Worm (Caenorhabditis elegans): Measurements from ENCODE around the gene Y119D3B.21.

DNA sequence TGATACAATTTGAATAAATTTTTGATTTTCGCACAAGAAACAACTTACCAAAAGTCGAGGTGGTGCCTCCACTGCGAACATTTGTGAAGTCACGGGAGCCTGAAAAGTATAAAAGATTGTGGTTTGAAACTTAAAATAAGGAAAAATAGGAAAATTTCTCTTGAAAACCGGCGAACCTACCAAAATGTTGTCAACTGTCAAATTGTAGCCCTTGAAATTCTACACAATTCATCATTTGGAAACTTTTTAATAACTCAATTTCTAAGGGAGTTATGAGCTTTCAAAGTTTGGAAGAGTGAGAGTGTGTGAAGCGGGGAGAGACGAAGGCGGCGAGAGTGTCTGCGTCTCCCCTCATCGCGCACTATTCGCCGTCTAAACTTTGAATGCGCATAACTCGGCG lies 15.4 kb downstream of the Y119D3B.21 start, which contains the start of gene pes-4:
- TF ChIP-seq ref-1 (GFP tag; conservative IDR thresholded peaks at IDR 0.05) (no peak), cog-1 (tag; optimal IDR thresholded peaks at IDR 0.05) (no peak)

All from whole organism, midembryonic.